Worm (Caenorhabditis elegans) whole organism, mixed stage, embryonic: Measurements from ENCODE around the gene hpo-39.

ENCODE experiments used
- M03D4.4 ChIP-seq: sonication (generic microtip); optimal IDR thresholded peaks from 2 replicates; lab custom pipeline; 2017; ENCODE audit warnings: mild to moderate bottlenecking, missing genetic modification characterization, missing compliant biosample characterization
- elt-1 ChIP-seq: sonication (generic microtip); optimal IDR thresholded peaks from 2 replicates; lab custom pipeline; 2017; ENCODE audit warnings: missing genetic modification characterization, mild to moderate bottlenecking, missing compliant biosample characterization, antibody characterized with exemption, moderate library complexity, borderline replicate concordance; ENCODE audit not compliant: insufficient read depth
- elt-3 ChIP-seq: fragments of 150-350 bp; optimal IDR thresholded peaks from 2 replicates; lab custom pipeline; 2014; ENCODE audit warnings: missing biosample characterization, missing genetic modification characterization
- lin-13 ChIP-seq: fragments of 150-350 bp; optimal IDR thresholded peaks from 2 replicates; lab custom pipeline; 2014; ENCODE audit warnings: missing biosample characterization, missing genetic modification characterization
- lin-32 ChIP-seq: fragments of 200-800 bp; sonication (Bioruptor generic); optimal IDR thresholded peaks from 2 replicates; lab custom pipeline; 2018; ENCODE audit warnings: mild to moderate bottlenecking, missing genetic modification characterization, missing compliant biosample characterization
- lsy-2 ChIP-seq: fragments of 150-350 bp; optimal IDR thresholded peaks from 2 replicates; lab custom pipeline; 2014; ENCODE audit warnings: missing biosample characterization, missing genetic modification characterization
- mab-5 ChIP-seq: fragments of 150-350 bp; optimal IDR thresholded peaks from 2 replicates; lab custom pipeline; 2014; ENCODE audit warnings: missing biosample characterization, missing genetic modification characterization
- nhr-237 ChIP-seq: fragments of 150-350 bp; optimal IDR thresholded peaks from 2 replicates; lab custom pipeline; 2014; ENCODE audit warnings: missing biosample characterization, missing genetic modification characterization
- nhr-76 ChIP-seq: sonication (generic microtip); optimal IDR thresholded peaks from 2 replicates; lab custom pipeline; 2017; ENCODE audit warnings: missing biosample characterization, missing genetic modification characterization
- pha-4 ChIP-seq: fragments of 150-350 bp; optimal IDR thresholded peaks from 2 replicates; lab custom pipeline; 2018; ENCODE audit warnings: missing biosample characterization, missing genetic modification reagents, missing genetic modification characterization
- snpc-4 ChIP-seq: fragments of 150-350 bp; optimal IDR thresholded peaks from 2 replicates; lab custom pipeline; 2014; ENCODE audit warnings: missing biosample characterization, missing genetic modification characterization
- sptf-1 ChIP-seq: sonication (generic microtip); optimal IDR thresholded peaks from 2 replicates; lab custom pipeline; 2017; ENCODE audit warnings: mild to moderate bottlenecking, missing genetic modification characterization, moderate library complexity, missing compliant biosample characterization
- unc-62 ChIP-seq: fragments of 150-350 bp; optimal IDR thresholded peaks from 2 replicates; lab custom pipeline; 2014; ENCODE audit warnings: missing biosample characterization, missing genetic modification reagents, missing genetic modification characterization
- ztf-11 ChIP-seq: fragments of 150-350 bp; optimal IDR thresholded peaks from 2 replicates; lab custom pipeline; 2014; ENCODE audit warnings: missing biosample characterization, missing genetic modification characterization

ce11 chrV:4526801-4527425 is 46.8 kb downstream of the hpo-39 start:
- TF ChIP-seq lsy-2 (tag; lab: Kevin White, UChicago): no peak
- TF ChIP-seq elt-3 (tag; lab: Kevin White, UChicago): no peak
- TF ChIP-seq nhr-76 (tag; lab: Kevin White, UChicago): no peak
- TF ChIP-seq pha-4 (tag; lab: Kevin White, UChicago): no peak
- no peak for TF ChIP-seq elt-1 (tag; lab: Kevin White, UChicago)
- TF ChIP-seq lin-32: no peak
- no peak for TF ChIP-seq unc-62
- no peak for TF ChIP-seq mab-5 (tag; lab: Kevin White, UChicago)
- TF ChIP-seq lin-13: no peak
- no peak for TF ChIP-seq M03D4.4 (tag; lab: Kevin White, UChicago)
- no peak for TF ChIP-seq ztf-11 (tag; lab: Kevin White, UChicago)
- TF ChIP-seq nhr-237: no peak
- TF ChIP-seq snpc-4 (tag; lab: Kevin White, UChicago): no peak
- no peak for TF ChIP-seq sptf-1 (tag; lab: Kevin White, UChicago)
